Worm (Caenorhabditis elegans) whole organism, mixed stage, embryonic: ENCODE data around the gene unc-7.

Experiments
- M03D4.4 ChIP-seq: sonication (generic microtip); optimal IDR thresholded peaks from 2 replicates; lab custom pipeline; 2017; ENCODE audit warnings: mild to moderate bottlenecking, missing genetic modification characterization, missing compliant biosample characterization
- bed-3 ChIP-seq: fragments of 200-800 bp; sonication (Bioruptor generic); optimal IDR thresholded peaks from 3 replicates; lab custom pipeline; 2018; ENCODE audit warnings: mild to moderate bottlenecking, missing genetic modification characterization, moderate library complexity, missing compliant biosample characterization
- blmp-1 ChIP-seq: fragments of 150-350 bp; optimal IDR thresholded peaks from 2 replicates; lab custom pipeline; 2014; ENCODE audit warnings: missing biosample characterization, missing genetic modification characterization
- ceh-39 ChIP-seq: fragments of 150-350 bp; optimal IDR thresholded peaks from 2 replicates; lab custom pipeline; 2014; ENCODE audit warnings: missing biosample characterization, missing genetic modification characterization
- ceh-43 ChIP-seq: fragments of 200-800 bp; sonication (Bioruptor generic); optimal IDR thresholded peaks from 2 replicates; lab custom pipeline; 2018; ENCODE audit warnings: mild to moderate bottlenecking, missing genetic modification characterization, moderate library complexity, missing compliant biosample characterization
- ceh-83 ChIP-seq: fragments of 200-800 bp; sonication (Bioruptor generic); optimal IDR thresholded peaks from 2 replicates; lab custom pipeline; 2018; ENCODE audit warnings: mild to moderate bottlenecking, missing genetic modification characterization, missing compliant biosample characterization
- ces-1 ChIP-seq: fragments of 150-350 bp; optimal IDR thresholded peaks from 2 replicates; lab custom pipeline; 2014; ENCODE audit warnings: missing biosample characterization, missing genetic modification reagents, missing genetic modification characterization
- cnd-1 ChIP-seq: fragments of 200-800 bp; sonication (Bioruptor generic); optimal IDR thresholded peaks from 2 replicates; lab custom pipeline; 2018; ENCODE audit warnings: mild to moderate bottlenecking, missing genetic modification characterization, missing compliant biosample characterization
- drap-1 ChIP-seq: fragments of 200-800 bp; sonication (Bioruptor generic); optimal IDR thresholded peaks from 3 replicates; lab custom pipeline; 2018; ENCODE audit warnings: mild to moderate bottlenecking, missing genetic modification characterization, missing compliant biosample characterization
- elt-1 ChIP-seq: sonication (generic microtip); optimal IDR thresholded peaks from 2 replicates; lab custom pipeline; 2017; ENCODE audit warnings: missing genetic modification characterization, mild to moderate bottlenecking, missing compliant biosample characterization, antibody characterized with exemption, moderate library complexity, borderline replicate concordance; ENCODE audit not compliant: insufficient read depth
- elt-3 ChIP-seq: fragments of 150-350 bp; optimal IDR thresholded peaks from 2 replicates; lab custom pipeline; 2014; ENCODE audit warnings: missing biosample characterization, missing genetic modification characterization
- flh-1 ChIP-seq: fragments of 200-800 bp; sonication (Bioruptor generic); optimal IDR thresholded peaks from 2 replicates; lab custom pipeline; 2018; ENCODE audit warnings: mild to moderate bottlenecking, missing genetic modification characterization, moderate library complexity, missing compliant biosample characterization
- ham-2 ChIP-seq: fragments of 200-800 bp; sonication (Bioruptor generic); optimal IDR thresholded peaks from 2 replicates; lab custom pipeline; 2018; ENCODE audit warnings: mild to moderate bottlenecking, missing genetic modification characterization, missing compliant biosample characterization
- hlh-1 ChIP-seq: fragments of 150-350 bp; optimal IDR thresholded peaks from 2 replicates; lab custom pipeline; 2014; ENCODE audit warnings: missing biosample characterization, missing genetic modification reagents, missing genetic modification characterization
- lin-13 ChIP-seq: fragments of 150-350 bp; optimal IDR thresholded peaks from 2 replicates; lab custom pipeline; 2014; ENCODE audit warnings: missing biosample characterization, missing genetic modification characterization
- lin-32 ChIP-seq: fragments of 200-800 bp; sonication (Bioruptor generic); optimal IDR thresholded peaks from 2 replicates; lab custom pipeline; 2018; ENCODE audit warnings: mild to moderate bottlenecking, missing genetic modification characterization, missing compliant biosample characterization
- lsy-2 ChIP-seq: fragments of 150-350 bp; optimal IDR thresholded peaks from 2 replicates; lab custom pipeline; 2014; ENCODE audit warnings: missing biosample characterization, missing genetic modification characterization
- mab-5 ChIP-seq: fragments of 150-350 bp; optimal IDR thresholded peaks from 2 replicates; lab custom pipeline; 2014; ENCODE audit warnings: missing biosample characterization, missing genetic modification characterization
- mep-1 ChIP-seq: fragments of 150-350 bp; optimal IDR thresholded peaks from 2 replicates; lab custom pipeline; 2017; ENCODE audit warnings: missing biosample characterization, missing genetic modification reagents, missing genetic modification characterization, inconsistent platforms
- mls-2 ChIP-seq: sonication (generic microtip); optimal IDR thresholded peaks from 2 replicates; lab custom pipeline; 2016; ENCODE audit warnings: mild to moderate bottlenecking, missing genetic modification characterization, moderate library complexity, missing compliant biosample characterization
- nhr-12 ChIP-seq: fragments of 150-350 bp; optimal IDR thresholded peaks from 2 replicates; lab custom pipeline; 2014; ENCODE audit warnings: missing biosample characterization, missing genetic modification characterization
- nhr-2 ChIP-seq: fragments of 150-350 bp; optimal IDR thresholded peaks from 2 replicates; lab custom pipeline; 2014; ENCODE audit warnings: missing biosample characterization, missing genetic modification characterization
- nhr-237 ChIP-seq: fragments of 150-350 bp; optimal IDR thresholded peaks from 2 replicates; lab custom pipeline; 2014; ENCODE audit warnings: missing biosample characterization, missing genetic modification characterization
- nhr-28 ChIP-seq: fragments of 150-350 bp; optimal IDR thresholded peaks from 2 replicates; lab custom pipeline; 2014; ENCODE audit warnings: missing biosample characterization, missing genetic modification characterization
- nhr-76 ChIP-seq: sonication (generic microtip); optimal IDR thresholded peaks from 2 replicates; lab custom pipeline; 2017; ENCODE audit warnings: missing biosample characterization, missing genetic modification characterization
- pha-4 ChIP-seq: fragments of 150-350 bp; optimal IDR thresholded peaks from 2 replicates; lab custom pipeline; 2018; ENCODE audit warnings: missing biosample characterization, missing genetic modification reagents, missing genetic modification characterization
- sem-2 ChIP-seq: fragments of 200-800 bp; sonication (Bioruptor generic); optimal IDR thresholded peaks from 2 replicates; lab custom pipeline; 2018; ENCODE audit warnings: mild to moderate bottlenecking, missing genetic modification characterization, missing compliant biosample characterization
- sptf-1 ChIP-seq: sonication (generic microtip); optimal IDR thresholded peaks from 2 replicates; lab custom pipeline; 2017; ENCODE audit warnings: mild to moderate bottlenecking, missing genetic modification characterization, moderate library complexity, missing compliant biosample characterization
- unc-120 ChIP-seq: sonication (generic microtip); optimal IDR thresholded peaks from 2 replicates; lab custom pipeline; 2017; ENCODE audit warnings: missing genetic modification characterization, missing compliant biosample characterization; ENCODE audit not compliant: poor library complexity, severe bottlenecking
- unc-39 ChIP-seq: fragments of 150-350 bp; optimal IDR thresholded peaks from 2 replicates; lab custom pipeline; 2014; ENCODE audit warnings: missing biosample characterization, missing genetic modification characterization
- unc-62 ChIP-seq: fragments of 150-350 bp; optimal IDR thresholded peaks from 2 replicates; lab custom pipeline; 2014; ENCODE audit warnings: missing biosample characterization, missing genetic modification reagents, missing genetic modification characterization
- zip-8 ChIP-seq: fragments of 150-350 bp; optimal IDR thresholded peaks from 2 replicates; lab custom pipeline; 2014; ENCODE audit warnings: missing biosample characterization, missing genetic modification characterization
- ztf-11 ChIP-seq: fragments of 150-350 bp; optimal IDR thresholded peaks from 2 replicates; lab custom pipeline; 2014; ENCODE audit warnings: missing biosample characterization, missing genetic modification characterization

Gene unc-7

ce11 chrX:15097763-15098162, 49.8 kb downstream of the unc-7 start, which contains the start of gene F09B12.3:
TSS of gene F09B12.3 (minus strand) at chrX:15097954.
- TF ChIP-seq blmp-1 (tag; lab: Kevin White, UChicago) (no peak), cnd-1 (tag; lab: Kevin White, UChicago) (no peak), drap-1 (GFP tag; lab: Kevin White, UChicago) (no peak)

- TF ChIP-seq ces-1 (GFP tag; lab: Kevin White, UChicago) = no peak
- TF ChIP-seq ceh-43 = no peak
- TF ChIP-seq hlh-1 (tag; lab: Kevin White, UChicago) = no peak
- no peak for TF ChIP-seq nhr-12 (tag; lab: Kevin White, UChicago)
- no peak for TF ChIP-seq elt-3 (tag; lab: Kevin White, UChicago)
- no peak for TF ChIP-seq pha-4 (tag; lab: Kevin White, UChicago)
- TF ChIP-seq nhr-28 = no peak
- TF ChIP-seq ham-2 (GFP tag; lab: Kevin White, UChicago) = no peak
- no peak for TF ChIP-seq ceh-39 (tag; lab: Kevin White, UChicago)
These were observed 51.3 kb downstream of the unc-7 start for ce11 chrX:15096277-15096676.

ce11 chrX:15094973-15095372, 52.6 kb downstream of the unc-7 start, which contains the start of gene F09B12.7:
TSS of gene F09B12.7 (minus strand) at chrX:15095073.
- TF ChIP-seq blmp-1 (tag; lab: Kevin White, UChicago) = no peak
- TF ChIP-seq ceh-39 (tag; lab: Kevin White, UChicago) = no peak
- TF ChIP-seq M03D4.4 (tag; lab: Kevin White, UChicago) = no peak
- no peak for TF ChIP-seq unc-62 (GFP tag; lab: Kevin White, UChicago)
- TF ChIP-seq mab-5 = no peak
- no peak for TF ChIP-seq nhr-76 (tag; lab: Kevin White, UChicago)
- no peak for TF ChIP-seq bed-3 (GFP tag; lab: Kevin White, UChicago)
- TF ChIP-seq sptf-1 (tag; lab: Kevin White, UChicago) = no peak
- TF ChIP-seq ceh-83 (GFP tag; lab: Kevin White, UChicago) = no peak
- TF ChIP-seq unc-39 (tag; lab: Kevin White, UChicago) = no peak
- TF ChIP-seq cnd-1 (tag; lab: Kevin White, UChicago) = no peak
- TF ChIP-seq mls-2 (tag; lab: Kevin White, UChicago) = no peak
- TF ChIP-seq nhr-2 (tag; lab: Kevin White, UChicago) = no peak

- no peak for TF ChIP-seq elt-1
- no peak for TF ChIP-seq nhr-237 (tag; lab: Kevin White, UChicago)
- TF ChIP-seq nhr-12 (tag; lab: Kevin White, UChicago) = no peak
- no peak for TF ChIP-seq flh-1 (GFP tag; lab: Kevin White, UChicago)
- TF ChIP-seq lin-32 (GFP tag; lab: Kevin White, UChicago) = no peak
These were observed 54.7 kb downstream of the unc-7 start for ce11 chrX:15092775-15093386.

ce11 chrX:15089123-15089522, 58.4 kb downstream of the unc-7 start, which contains the start of gene flr-4:
TSS of gene flr-4 (plus strand) at chrX:15089397.
- TF ChIP-seq lin-13 (tag; lab: Kevin White, UChicago) = no peak
- no peak for TF ChIP-seq sptf-1 (tag; lab: Kevin White, UChicago)
- TF ChIP-seq mep-1 = no peak
- no peak for TF ChIP-seq ztf-11
- TF ChIP-seq sem-2 = no peak
- TF ChIP-seq lsy-2 (tag; lab: Kevin White, UChicago) = no peak
- TF ChIP-seq unc-120 (tag; lab: Kevin White, UChicago) = no peak
- no peak for TF ChIP-seq hlh-1 (tag; lab: Kevin White, UChicago)
- TF ChIP-seq elt-3 (tag; lab: Kevin White, UChicago) = no peak
- no peak for TF ChIP-seq nhr-28
- TF ChIP-seq nhr-76 (tag; lab: Kevin White, UChicago) = no peak
- TF ChIP-seq bed-3 (GFP tag; lab: Kevin White, UChicago) = no peak
- TF ChIP-seq zip-8 (tag; lab: Kevin White, UChicago) = no peak
